Fruit fly (Drosophila melanogaster) whole organism, embryonic: ENCODE measurements around the gene CG33107.

Source experiments
- Atf-2 ChIP-seq: fragments of 200-800 bp; sonication (Bioruptor generic); optimal IDR thresholded peaks from 2 replicates; lab custom pipeline; 2016; ENCODE audit warnings: missing biosample characterization, missing genetic modification characterization
- Bgb ChIP-seq: fragments of 200-800 bp; sonication (Bioruptor generic); IDR thresholded peaks from 2 replicates; pipeline ENCODE4 v1.3.6; 2022; ENCODE audit warnings: missing biosample characterization, missing genetic modification characterization; ENCODE audit not compliant: partially characterized antibody
- CG11398 ChIP-seq: fragments of 200-800 bp; sonication (Bioruptor generic); optimal IDR thresholded peaks from 2 replicates; lab custom pipeline; 2016; ENCODE audit warnings: missing biosample characterization, missing genetic modification characterization
- CG12942 ChIP-seq: fragments of 200-800 bp; sonication (Bioruptor generic); optimal IDR thresholded peaks from 3 replicates; lab custom pipeline; 2016; ENCODE audit warnings: missing biosample characterization, missing genetic modification characterization
- CG14710 ChIP-seq: fragments of 200-800 bp; sonication (Bioruptor generic); optimal IDR thresholded peaks from 3 replicates; lab custom pipeline; 2019; ENCODE audit warnings: missing biosample characterization, mild to moderate bottlenecking, missing genetic modification characterization, moderate library complexity
- CG15269 ChIP-seq: fragments of 200-800 bp; sonication (Bioruptor generic); optimal IDR thresholded peaks from 2 replicates; lab custom pipeline; 2018; ENCODE audit warnings: missing biosample characterization, mild to moderate bottlenecking, missing genetic modification characterization, moderate library complexity
- CG1647 ChIP-seq: fragments of 200-800 bp; sonication (Bioruptor generic); optimal IDR thresholded peaks from 3 replicates; lab custom pipeline; 2016; ENCODE audit warnings: missing biosample characterization, missing genetic modification characterization
- CG17186 ChIP-seq: fragments of 200-800 bp; sonication (Bioruptor generic); optimal IDR thresholded peaks from 3 replicates; lab custom pipeline; 2017; ENCODE audit warnings: missing biosample characterization, missing genetic modification reagents, missing genetic modification characterization
- CG17829 ChIP-seq: fragments of 200-800 bp; optimal IDR thresholded peaks from 2 replicates; lab custom pipeline; 2019; ENCODE audit warnings: missing biosample characterization, mild to moderate bottlenecking, missing genetic modification characterization, moderate library complexity
- CG18619 ChIP-seq: fragments of 200-800 bp; sonication (Bioruptor generic); optimal IDR thresholded peaks from 3 replicates; lab custom pipeline; 2017; ENCODE audit warnings: missing biosample characterization, mild to moderate bottlenecking, missing genetic modification characterization
- CG2129 ChIP-seq: fragments of 200-800 bp; sonication (Bioruptor generic); IDR thresholded peaks from 2 replicates; pipeline ENCODE4 v1.3.6; 2022; ENCODE audit warnings: missing biosample characterization, missing genetic modification characterization; ENCODE audit not compliant: partially characterized antibody
- CG34376 ChIP-seq: fragments of 200-800 bp; sonication (Bioruptor generic); optimal IDR thresholded peaks from 2 replicates; lab custom pipeline; 2018; ENCODE audit warnings: missing biosample characterization, mild to moderate bottlenecking, missing genetic modification characterization
- CG4360 ChIP-seq: fragments of 200-800 bp; sonication (Bioruptor generic); IDR thresholded peaks from 2 replicates; pipeline ENCODE4 v1.3.6; 2022; ENCODE audit warnings: missing biosample characterization, missing genetic modification characterization
- CG4424 ChIP-seq: fragments of 200-800 bp; sonication (Bioruptor generic); optimal IDR thresholded peaks from 3 replicates; lab custom pipeline; 2016; ENCODE audit warnings: missing biosample characterization, missing genetic modification characterization
- CG6689 ChIP-seq: fragments of 200-800 bp; sonication (Bioruptor generic); IDR thresholded peaks from 2 replicates; pipeline ENCODE4 v1.3.6; 2022; ENCODE audit warnings: missing biosample characterization, missing genetic modification characterization
- CG7556 ChIP-seq: fragments of 200-800 bp; sonication (Bioruptor generic); optimal IDR thresholded peaks from 2 replicates; lab custom pipeline; 2017; ENCODE audit warnings: missing biosample characterization, mild to moderate bottlenecking, missing genetic modification characterization
- CG7987 ChIP-seq: fragments of 200-800 bp; sonication (Bioruptor generic); optimal IDR thresholded peaks from 2 replicates; lab custom pipeline; 2018; ENCODE audit warnings: missing biosample characterization, mild to moderate bottlenecking, missing genetic modification characterization, moderate library complexity
- CG8089 ChIP-seq: fragments of 200-800 bp; sonication (Bioruptor generic); optimal IDR thresholded peaks from 3 replicates; lab custom pipeline; 2016; ENCODE audit warnings: missing biosample characterization, missing genetic modification characterization
- CG9437 ChIP-seq: fragments of 200-800 bp; sonication (Bioruptor generic); optimal IDR thresholded peaks from 2 replicates; lab custom pipeline; 2018; ENCODE audit warnings: missing biosample characterization, mild to moderate bottlenecking, missing genetic modification characterization
- Doc2 ChIP-seq: fragments of 200-800 bp; sonication (Bioruptor generic); IDR thresholded peaks from 2 replicates; pipeline ENCODE4 v1.3.6; 2022; ENCODE audit warnings: missing biosample characterization, missing genetic modification characterization
- HHEX ChIP-seq: fragments of 200-800 bp; sonication (Bioruptor generic); optimal IDR thresholded peaks from 3 replicates; lab custom pipeline; 2017; ENCODE audit warnings: missing biosample characterization, mild to moderate bottlenecking, missing genetic modification characterization, missing genetic modification reagents
- MBD-R2 ChIP-seq: fragments of 200-800 bp; sonication (Bioruptor generic); IDR thresholded peaks from 2 replicates; pipeline ENCODE4 v1.3.6; 2022; ENCODE audit warnings: missing biosample characterization, missing genetic modification characterization
- MESR4 ChIP-seq: fragments of 200-800 bp; sonication (Bioruptor generic); optimal IDR thresholded peaks from 2 replicates; lab custom pipeline; 2018; ENCODE audit warnings: missing biosample characterization, mild to moderate bottlenecking, missing genetic modification characterization, moderate library complexity
- Optix ChIP-seq: fragments of 200-800 bp; sonication (Bioruptor generic); IDR thresholded peaks from 3 replicates; pipeline ENCODE4 v1.3.6; 2022; ENCODE audit warnings: missing biosample characterization, missing genetic modification characterization
- Pdp1 ChIP-seq, 2 experiments: fragments of 200-800 bp; sonication (Bioruptor generic); optimal IDR thresholded peaks; 3 replicates each; lab custom pipeline; 2016; ENCODE audit warnings: missing biosample characterization in 2 of 2, missing genetic modification characterization in 2 of 2, mild to moderate bottlenecking in 1 of 2, moderate library complexity in 1 of 2
- Sox100B ChIP-seq: fragments of 200-800 bp; sonication (Bioruptor generic); optimal IDR thresholded peaks from 3 replicates; lab custom pipeline; 2018; ENCODE audit warnings: missing biosample characterization, mild to moderate bottlenecking, missing genetic modification characterization
- Stat92E ChIP-seq, 3 experiments: fragments of >200 bp in 2 of 3; fragments of 200-800 bp in 1 of 3; sonication (Bioruptor generic) in 1 of 3; optimal IDR thresholded peaks; 2 replicates each; lab custom pipeline; 2017 to 2019; ENCODE audit warnings: missing biosample characterization in 3 of 3, missing genetic modification characterization in 3 of 3, mild to moderate bottlenecking in 1 of 3, moderate library complexity in 1 of 3
- Trl ChIP-seq, 3 experiments: fragments of >200 bp in 2 of 3; fragments of 200-800 bp in 1 of 3; sonication (Bioruptor generic) in 1 of 3; optimal IDR thresholded peaks; 2 replicates in 1 of 3; 3 replicates in 2 of 3; lab custom pipeline; 2016 to 2017; ENCODE audit warnings: missing biosample characterization in 1 of 3, missing genetic modification characterization in 1 of 3
- abd-A ChIP-seq: fragments of 200-800 bp; sonication (Bioruptor generic); optimal IDR thresholded peaks from 3 replicates; lab custom pipeline; 2019; ENCODE audit warnings: missing biosample characterization, mild to moderate bottlenecking, missing genetic modification characterization, moderate library complexity
- az2 ChIP-seq: fragments of 200-800 bp; sonication (Bioruptor generic); optimal IDR thresholded peaks from 3 replicates; lab custom pipeline; 2016; ENCODE audit warnings: missing biosample characterization, missing genetic modification characterization
- corto ChIP-seq: fragments of 200-800 bp; sonication (Bioruptor generic); optimal IDR thresholded peaks from 2 replicates; lab custom pipeline; 2016; ENCODE audit warnings: missing biosample characterization, mild to moderate bottlenecking, missing genetic modification characterization, moderate library complexity
- crol ChIP-seq: fragments of 200-800 bp; sonication (Bioruptor generic); IDR thresholded peaks from 2 replicates; pipeline ENCODE4 v1.3.6; 2022; ENCODE audit warnings: missing biosample characterization, missing genetic modification characterization
- gsb-n ChIP-seq: fragments of 200-800 bp; sonication (Bioruptor generic); optimal IDR thresholded peaks from 3 replicates; lab custom pipeline; 2018; ENCODE audit warnings: missing biosample characterization, mild to moderate bottlenecking, missing genetic modification characterization
- mld ChIP-seq: fragments of 200-800 bp; sonication (Bioruptor generic); IDR thresholded peaks from 3 replicates; pipeline ENCODE4 v1.3.6; 2022; ENCODE audit warnings: missing biosample characterization, missing genetic modification characterization; ENCODE audit not compliant: partially characterized antibody
- pan ChIP-seq, 4 experiments: fragments of >200 bp in 3 of 4; fragments of 200-800 bp in 1 of 4; sonication (Bioruptor generic) in 1 of 4; optimal IDR thresholded peaks in 3 of 4; IDR thresholded peaks in 1 of 4; 2 replicates each; pipeline versions ENCODE4 v1.3.6 to Lab custom; 2017 to 2022; ENCODE audit warnings: missing biosample characterization in 2 of 4, missing genetic modification characterization in 2 of 4, mixed read lengths in 1 of 4
- pb ChIP-seq: fragments of 200-800 bp; sonication (Bioruptor generic); optimal IDR thresholded peaks from 3 replicates; lab custom pipeline; 2016; ENCODE audit warnings: missing biosample characterization, missing genetic modification characterization
- prd ChIP-seq, 3 experiments: fragments of >200 bp in 2 of 3; fragments of 200-800 bp in 1 of 3; sonication (Bioruptor generic) in 1 of 3; optimal IDR thresholded peaks in 2 of 3; IDR thresholded peaks in 1 of 3; 2 replicates in 2 of 3; 3 replicates in 1 of 3; pipeline versions ENCODE4 v1.3.6 to Lab custom; 2017 to 2022; ENCODE audit warnings: missing biosample characterization in 1 of 3, missing genetic modification characterization in 1 of 3
- salm ChIP-seq: fragments of 200-800 bp; sonication (Bioruptor generic); optimal IDR thresholded peaks from 2 replicates; lab custom pipeline; 2018; ENCODE audit warnings: missing biosample characterization, mild to moderate bottlenecking, missing genetic modification characterization
- sug ChIP-seq: fragments of 200-800 bp; optimal IDR thresholded peaks from 2 replicates; lab custom pipeline; 2019; ENCODE audit warnings: missing biosample characterization, mild to moderate bottlenecking, missing genetic modification characterization, moderate library complexity
- twi ChIP-seq: fragments of 200-800 bp; optimal IDR thresholded peaks from 2 replicates; lab custom pipeline; 2019; ENCODE audit warnings: missing biosample characterization, mild to moderate bottlenecking, missing genetic modification characterization, moderate library complexity
- wek ChIP-seq: fragments of 200-800 bp; sonication (Bioruptor generic); optimal IDR thresholded peaks from 3 replicates; lab custom pipeline; 2018; ENCODE audit warnings: missing biosample characterization, mild to moderate bottlenecking, missing genetic modification characterization, moderate library complexity

Gene CG33107

DNA sequence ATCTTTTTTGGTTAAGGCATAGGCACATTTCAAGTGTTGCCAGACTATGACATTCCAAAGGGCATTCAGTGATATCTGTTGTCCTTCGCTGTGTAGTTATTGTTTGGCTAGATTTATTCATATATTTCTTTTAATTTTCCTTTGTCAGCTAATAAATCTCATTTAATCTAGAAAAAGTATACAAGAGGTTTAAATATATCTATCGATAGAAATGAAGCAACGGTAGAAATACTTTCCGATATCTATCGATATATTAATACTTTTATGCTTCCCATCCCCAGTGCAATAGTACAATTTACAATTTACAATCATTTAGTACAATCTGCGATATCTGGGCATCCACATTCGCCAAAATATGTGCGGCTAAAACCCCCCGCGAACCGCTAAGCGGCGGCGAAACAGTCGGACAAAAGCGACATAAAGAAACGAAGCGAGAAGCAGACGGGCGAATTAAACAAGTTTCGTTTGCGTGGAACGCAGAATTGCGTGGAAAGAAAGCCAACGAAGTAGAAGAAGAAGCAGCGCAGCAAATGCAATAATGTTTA, 3.0 kb upstream of the CG33107 start, which contains the start of gene Efa6 (continued):
- TF ChIP-seq HHEX (GFP tag; lab: Kevin White, UChicago) (no peak), CG18619 (peak; percentile 24), CG17186 (GFP tag; lab: Kevin White, UChicago) (peak; percentile 46), MESR4 (GFP tag; lab: Kevin White, UChicago) (peak; percentile 88), pb (peak; percentile 4), CG6689 (GFP tag; lab: Robert Waterston, UW) (no peak), prd (optimal IDR thresholded peaks at IDR 0.05; lab: Kevin White, UChicago) (no peak), prd (GFP tag; IDR thresholded peaks at IDR 0.05; lab: Robert Waterston, UW) (peak; percentile 46; the same call in 2 of the 3 replicates), Doc2 (no peak), CG14710 (tag; lab: Kevin White, UChicago) (peak; percentile 90), Optix (GFP tag; lab: Robert Waterston, UW) (no peak), Atf-2 (no peak), gsb-n (tag; lab: Kevin White, UChicago) (peak; percentile 51), CG4360 (GFP tag; lab: Robert Waterston, UW) (no peak), CG1647 (peak; percentile 24), salm (tag; lab: Kevin White, UChicago) (no peak), mld (GFP tag; lab: Robert Waterston, UW) (peak; percentile 86; the same call in 2 of the 3 replicates), sug (tag; lab: Kevin White, UChicago) (peak; percentile 99), MBD-R2 (GFP tag; lab: Robert Waterston, UW) (peak; percentile 54), CG7987 (no peak), CG11398 (GFP tag; lab: Kevin White, UChicago) (no peak), CG17829 (peak; percentile 67), Trl (optimal IDR thresholded peaks at IDR 0.05; lab: Kevin White, UChicago) (no peak), Trl (GFP tag; optimal IDR thresholded peaks at IDR 0.05; lab: Kevin White, UChicago) (peak; percentile 59), pan (optimal IDR thresholded peaks at IDR 0.05; lab: Kevin White, UChicago) (no peak), pan (GFP tag; optimal IDR thresholded peaks at IDR 0.05 in 1 of 2, IDR thresholded peaks at IDR 0.05 in 1 of 2) (no peak), CG12942 (GFP tag; lab: Kevin White, UChicago) (peak; percentile 41), CG9437 (GFP tag; lab: Kevin White, UChicago) (peak; percentile 18), Bgb (GFP tag; lab: Robert Waterston, UW) (peak; percentile 92), corto (no peak), Stat92E (GFP tag; optimal IDR thresholded peaks at IDR 0.05; lab: Kevin White, UChicago) (peak in 1 of 3 experiments; percentile 62), CG34376 (GFP tag; lab: Kevin White, UChicago) (peak; percentile 65), crol (GFP tag; lab: Robert Waterston, UW) (peak; percentile 56), abd-A (tag; lab: Kevin White, UChicago) (peak; percentile 76), az2 (GFP tag; lab: Kevin White, UChicago) (peak; percentile 26), CG7556 (peak; percentile 21), Sox100B (GFP tag; lab: Kevin White, UChicago) (no peak), wek (no peak), CG2129 (GFP tag; lab: Robert Waterston, UW) (peak; percentile 94), CG4424 (peak; percentile 56)

DNA sequence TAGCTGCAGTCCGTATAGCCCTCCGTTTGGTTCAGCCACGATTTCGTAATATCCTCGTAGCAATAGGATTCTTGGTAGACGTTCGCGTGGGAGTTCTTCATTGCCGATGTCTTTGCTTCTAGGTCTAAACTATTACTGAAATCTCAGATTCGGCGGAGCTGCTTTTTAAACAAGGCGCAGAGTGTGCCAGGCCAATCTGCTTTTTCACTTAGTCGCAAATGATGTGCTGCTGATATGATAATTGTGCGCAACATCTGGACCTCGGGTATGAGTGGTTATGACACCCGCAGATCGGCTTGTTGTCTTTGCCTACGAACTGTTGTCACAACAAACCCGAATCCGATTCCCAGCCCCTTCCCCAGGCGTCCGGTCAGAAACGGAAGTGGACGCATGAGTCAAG, 2.0 kb upstream of the CG33107 start, which contains the start of gene btn:
btn (minus strand) TSS at position 101 of the 400 bp plus-strand sequence.
- TF ChIP-seq Pdp1 (GFP tag; optimal IDR thresholded peaks at IDR 0.05; lab: Kevin White, UChicago) (peak in 1 of 2 experiments; percentile 12), CG15269 (no peak), twi (tag; lab: Kevin White, UChicago) (peak; percentile 84), CG8089 (no peak), corto (no peak)
